Worm (Caenorhabditis elegans): ENCODE results near the gene K01H12.4.

DNA sequence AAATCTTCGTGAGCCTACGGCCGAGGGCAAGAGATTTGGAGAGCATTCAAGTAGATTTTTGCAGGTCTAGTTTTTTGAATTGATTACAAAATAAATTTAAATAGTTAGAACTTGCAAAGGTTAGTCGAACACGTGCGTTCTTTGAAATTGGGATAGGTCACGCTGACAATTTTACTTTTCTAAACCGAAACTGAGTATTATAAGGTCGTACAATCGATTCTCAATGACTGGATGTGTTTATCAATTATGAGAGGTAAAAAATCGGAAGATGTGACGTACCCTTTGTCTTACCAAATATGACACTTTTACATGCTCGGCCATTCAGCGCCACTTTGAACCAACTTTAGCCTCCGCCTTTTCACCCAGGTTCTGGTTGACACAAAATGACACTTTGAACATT, 33.9 kb downstream of the K01H12.4 start, which contains the start of gene C28D4.5:
- TF ChIP-seq Y22D7AL.16 (tag; optimal IDR thresholded peaks at IDR 0.05) (no peak), unc-55 (GFP tag; optimal IDR thresholded peaks at IDR 0.05) (no peak), pqm-1 (tag; optimal IDR thresholded peaks at IDR 0.05) (no peak), fax-1 (tag; optimal IDR thresholded peaks at IDR 0.05) (no peak), fkh-10 (GFP tag; optimal IDR thresholded peaks at IDR 0.05) (no peak), rnt-1 (tag; optimal IDR thresholded peaks at IDR 0.05) (no peak), tbx-2 (tag; optimal IDR thresholded peaks at IDR 0.05) (no peak)
